4 worm cellular contexts compared by ENCODE assay signal in genomic region chrIII:10881996-10882395, ce11.
TF ChIP-seq lines count a peak whose summit lies in the region.

No protein-coding gene starts in this region.

TF ChIP-seq in whole organism, L1 larva, 84 proteins besides CTCF, POLR2A, EP300 and RAD21 (continued from another document and continues in another):
- TF ChIP-seq grh-1 (GFP tag; IDR thresholded peaks at IDR 0.05; lab: Robert Waterston, UW), result peak; percentile 22; the same call in 1 of the 2 replicates
- TF ChIP-seq lin-14 (GFP tag; optimal IDR thresholded peaks at IDR 0.05; lab: Kevin White, UChicago), result no peak
- TF ChIP-seq hlh-4 (tag; optimal IDR thresholded peaks at IDR 0.05; lab: Kevin White, UChicago), result no peak
- no peak for TF ChIP-seq zip-4 (GFP tag; optimal IDR thresholded peaks at IDR 0.05; lab: Kevin White, UChicago)
- TF ChIP-seq lsy-2 (tag; optimal IDR thresholded peaks at IDR 0.05; lab: Kevin White, UChicago), result peak; percentile 82 to 84
- no peak for TF ChIP-seq efl-3 (GFP tag; optimal IDR thresholded peaks at IDR 0.05; lab: Kevin White, UChicago)
- TF ChIP-seq sptf-1 (tag; optimal IDR thresholded peaks at IDR 0.05; lab: Kevin White, UChicago), result no peak
- peak; percentile 2 for TF ChIP-seq vab-15 (tag; optimal IDR thresholded peaks at IDR 0.05; lab: Kevin White, UChicago)
- TF ChIP-seq nhr-76 (tag; optimal IDR thresholded peaks at IDR 0.05; lab: Kevin White, UChicago), result no peak
- no peak for TF ChIP-seq unc-98 (GFP tag; IDR thresholded peaks at IDR 0.05; lab: Robert Waterston, UW)
- TF ChIP-seq C04F5.9 (tag; optimal IDR thresholded peaks at IDR 0.05; lab: Kevin White, UChicago), result peak; percentile 13
- TF ChIP-seq nhr-20 (tag; optimal IDR thresholded peaks at IDR 0.05; lab: Kevin White, UChicago), result no peak
- TF ChIP-seq dpl-1 (GFP tag; optimal IDR thresholded peaks at IDR 0.05; lab: Kevin White, UChicago), result peak; percentile 68 to 78 (median 77)
- TF ChIP-seq pqm-1 (tag; optimal IDR thresholded peaks at IDR 0.05; lab: Kevin White, UChicago), result no peak
- TF ChIP-seq nhr-12 (tag; optimal IDR thresholded peaks at IDR 0.05; lab: Kevin White, UChicago), result no peak
- peak; percentile 35 for TF ChIP-seq jun-1 (tag; optimal IDR thresholded peaks at IDR 0.05; lab: Kevin White, UChicago)
- peak; percentile 37 for TF ChIP-seq snpc-4 (tag; optimal IDR thresholded peaks at IDR 0.05; lab: Kevin White, UChicago)
- peak; percentile 46 for TF ChIP-seq lin-13 (GFP tag; optimal IDR thresholded peaks at IDR 0.05; lab: Kevin White, UChicago)
- TF ChIP-seq ceh-8 (GFP tag; optimal IDR thresholded peaks at IDR 0.05; lab: Kevin White, UChicago), result no peak
- peak; percentile 49 to 74 (median 72) for TF ChIP-seq ceh-82 (tag; optimal IDR thresholded peaks at IDR 0.05; lab: Kevin White, UChicago)
- peak; percentile 87 for TF ChIP-seq nhr-85 (tag; lab: Kevin White, UChicago)
- TF ChIP-seq elt-3 (tag; optimal IDR thresholded peaks at IDR 0.05; lab: Kevin White, UChicago), result peak in 2 of 6 experiments; percentile 35 to 36
- peak; percentile 79 for TF ChIP-seq swsn-7 (tag; optimal IDR thresholded peaks at IDR 0.05; lab: Kevin White, UChicago)
- TF ChIP-seq ceh-63 (GFP tag; optimal IDR thresholded peaks at IDR 0.05; lab: Kevin White, UChicago), result no peak
- TF ChIP-seq nhr-237 (tag; optimal IDR thresholded peaks at IDR 0.05; lab: Kevin White, UChicago), result peak; percentile 17
- TF ChIP-seq lir-3 (tag; optimal IDR thresholded peaks at IDR 0.05; lab: Kevin White, UChicago; ENCODE audit: poor library complexity), result no peak
- TF ChIP-seq irx-1 (tag; optimal IDR thresholded peaks at IDR 0.05; lab: Kevin White, UChicago), result peak; percentile 73
- peak; percentile 85 for TF ChIP-seq lin-15B (tag; optimal IDR thresholded peaks at IDR 0.05; lab: Kevin White, UChicago)
- no peak for TF ChIP-seq ces-1 (GFP tag; optimal IDR thresholded peaks at IDR 0.05; lab: Kevin White, UChicago)
- TF ChIP-seq nhr-77 (tag; optimal IDR thresholded peaks at IDR 0.05; lab: Kevin White, UChicago), result peak; percentile 56
- no peak for TF ChIP-seq ets-5 (GFP tag; IDR thresholded peaks at IDR 0.05; lab: Robert Waterston, UW)
- no peak for TF ChIP-seq hlh-17 (GFP tag; optimal IDR thresholded peaks at IDR 0.05; lab: Kevin White, UChicago; ENCODE audit: borderline replicate concordance)
- peak; percentile 47 for TF ChIP-seq fkh-8 (tag; optimal IDR thresholded peaks at IDR 0.05; lab: Kevin White, UChicago)

TF ChIP-seq in whole organism, L2 larva, 48 proteins besides CTCF, POLR2A, EP300 and RAD21 (continued from another document):
- TF ChIP-seq lsy-2 (tag; optimal IDR thresholded peaks at IDR 0.05; lab: Kevin White, UChicago) (peak; percentile 59 to 84), Y55F3AM.14 (GFP tag; optimal IDR thresholded peaks at IDR 0.05; lab: Kevin White, UChicago) (no peak), nhr-25 (tag; optimal IDR thresholded peaks at IDR 0.05; lab: Kevin White, UChicago) (peak; percentile 58), mab-5 (tag; optimal IDR thresholded peaks at IDR 0.05; lab: Kevin White, UChicago) (peak; percentile 40), C34F6.9 (tag; optimal IDR thresholded peaks at IDR 0.05; lab: Kevin White, UChicago) (peak; percentile 86), unc-39 (tag; optimal IDR thresholded peaks at IDR 0.05; lab: Kevin White, UChicago) (no peak), nhr-6 (tag; optimal IDR thresholded peaks at IDR 0.05; lab: Kevin White, UChicago) (peak; percentile 74), nhr-10 (tag; optimal IDR thresholded peaks at IDR 0.05; lab: Kevin White, UChicago) (no peak)

TF ChIP-seq in whole organism, L3 larva, 47 proteins besides CTCF, POLR2A, EP300 and RAD21 (continued from another document):
- TF ChIP-seq elt-1 (tag; optimal IDR thresholded peaks at IDR 0.05; lab: Kevin White, UChicago) (no peak), unc-39 (tag; optimal IDR thresholded peaks at IDR 0.05; lab: Kevin White, UChicago) (no peak), nhr-28 (tag; optimal IDR thresholded peaks at IDR 0.05; lab: Kevin White, UChicago) (no peak), hmg-11 (tag; optimal IDR thresholded peaks at IDR 0.05; lab: Kevin White, UChicago) (peak; percentile 43), lin-39 (tag; optimal IDR thresholded peaks at IDR 0.05; lab: Kevin White, UChicago) (peak; percentile 3), nhr-23 (tag; optimal IDR thresholded peaks at IDR 0.05; lab: Kevin White, UChicago) (peak; percentile 59), fkh-10 (GFP tag; optimal IDR thresholded peaks at IDR 0.05; lab: Kevin White, UChicago) (no peak), ceh-82 (tag; optimal IDR thresholded peaks at IDR 0.05; lab: Kevin White, UChicago) (no peak), mdl-1 (tag; optimal IDR thresholded peaks at IDR 0.05; lab: Kevin White, UChicago) (no peak), ceh-28 (tag; optimal IDR thresholded peaks at IDR 0.05; lab: Kevin White, UChicago) (no peak), nhr-11 (tag; optimal IDR thresholded peaks at IDR 0.05; lab: Kevin White, UChicago) (no peak), nhr-43 (tag; optimal IDR thresholded peaks at IDR 0.05; lab: Kevin White, UChicago; ENCODE audit: poor library complexity, severe bottlenecking) (no peak), pha-4 (tag; optimal IDR thresholded peaks at IDR 0.05; lab: Kevin White, UChicago) (peak; percentile 78), sea-2 (GFP tag; optimal IDR thresholded peaks at IDR 0.05; lab: Kevin White, UChicago) (no peak), egl-5 (tag; optimal IDR thresholded peaks at IDR 0.05; lab: Kevin White, UChicago) (peak; percentile 40), aly-2 (tag; optimal IDR thresholded peaks at IDR 0.05; lab: Kevin White, UChicago) (no peak), ztf-4 (tag; optimal IDR thresholded peaks at IDR 0.05; lab: Kevin White, UChicago) (no peak), ceh-9 (tag; optimal IDR thresholded peaks at IDR 0.05; lab: Kevin White, UChicago) (no peak), mml-1 (tag; optimal IDR thresholded peaks at IDR 0.05; lab: Kevin White, UChicago) (no peak), ZK546.5 (tag; optimal IDR thresholded peaks at IDR 0.05; lab: Kevin White, UChicago) (no peak), elt-3 (tag; optimal IDR thresholded peaks at IDR 0.05; lab: Kevin White, UChicago) (no peak), egl-27 (tag; optimal IDR thresholded peaks at IDR 0.05; lab: Kevin White, UChicago) (no peak), nhr-25 (tag; optimal IDR thresholded peaks at IDR 0.05; lab: Kevin White, UChicago) (peak; percentile 28), ama-1 (optimal IDR thresholded peaks at IDR 0.05; lab: Kevin White, UChicago) (no peak), ztf-11 (tag; optimal IDR thresholded peaks at IDR 0.05; lab: Kevin White, UChicago) (no peak), nhr-77 (tag; optimal IDR thresholded peaks at IDR 0.05; lab: Kevin White, UChicago) (no peak), nhr-67 (tag; optimal IDR thresholded peaks at IDR 0.05; lab: Kevin White, UChicago) (no peak)

TF ChIP-seq in whole organism, L4 larva, 104 proteins besides CTCF, POLR2A, EP300 and RAD21 (continued from another document):
- peak; percentile 53 for TF ChIP-seq dve-1 (tag; optimal IDR thresholded peaks at IDR 0.05; lab: Kevin White, UChicago; ENCODE audit: insufficient read depth)
- no peak for TF ChIP-seq nhr-237 (tag; optimal IDR thresholded peaks at IDR 0.05; lab: Kevin White, UChicago)
- no peak for TF ChIP-seq F26F4.8 (GFP tag; conservative IDR thresholded peaks at IDR 0.05; lab: Robert Waterston, UW)
- peak; percentile 8 for TF ChIP-seq rbr-2 (tag; optimal IDR thresholded peaks at IDR 0.05; lab: Kevin White, UChicago)
- TF ChIP-seq daf-19 (GFP tag; conservative IDR thresholded peaks at IDR 0.05; lab: Robert Waterston, UW), result no peak
- no peak for TF ChIP-seq hif-1 (tag; optimal IDR thresholded peaks at IDR 0.05; lab: Kevin White, UChicago)
- no peak for TF ChIP-seq skn-1 (tag; optimal IDR thresholded peaks at IDR 0.05; lab: Kevin White, UChicago)
- TF ChIP-seq lir-3 (tag; optimal IDR thresholded peaks at IDR 0.05; lab: Kevin White, UChicago), result no peak
- peak; percentile 51 for TF ChIP-seq hlh-30 (tag; optimal IDR thresholded peaks at IDR 0.05; lab: Kevin White, UChicago; ENCODE audit: insufficient read depth)
- no peak for TF ChIP-seq zag-1 (tag; optimal IDR thresholded peaks at IDR 0.05; lab: Kevin White, UChicago)
- TF ChIP-seq mep-1 (tag; optimal IDR thresholded peaks at IDR 0.05; lab: Kevin White, UChicago), result peak; percentile 55
- TF ChIP-seq unc-62 (GFP tag; optimal IDR thresholded peaks at IDR 0.05 in 1 of 2; lab: Kevin White, UChicago), result peak in 1 of 2 experiments; percentile 24
- no peak for TF ChIP-seq unc-62 (tag; optimal IDR thresholded peaks at IDR 0.05; lab: Kevin White, UChicago)
- TF ChIP-seq unc-130 (GFP tag; optimal IDR thresholded peaks at IDR 0.05; lab: Kevin White, UChicago), result no peak
- TF ChIP-seq php-3 (GFP tag; IDR thresholded peaks at IDR 0.05; lab: Robert Waterston, UW), result no peak
- no peak for TF ChIP-seq zfp-2 (tag; optimal IDR thresholded peaks at IDR 0.05; lab: Kevin White, UChicago)
- no peak for TF ChIP-seq lin-13 (GFP tag; optimal IDR thresholded peaks at IDR 0.05; lab: Kevin White, UChicago)
- TF ChIP-seq ztf-7 (tag; optimal IDR thresholded peaks at IDR 0.05; lab: Kevin White, UChicago), result peak; percentile 42
- no peak for TF ChIP-seq lim-7 (GFP tag; IDR thresholded peaks at IDR 0.05; lab: Robert Waterston, UW)
- TF ChIP-seq snpc-1.2 (GFP tag; IDR thresholded peaks at IDR 0.05; lab: Robert Waterston, UW), result no peak
- no peak for TF ChIP-seq mes-2 (tag; optimal IDR thresholded peaks at IDR 0.05; lab: Kevin White, UChicago; ENCODE audit: poor library complexity, severe bottlenecking)
- no peak for TF ChIP-seq daf-12 (tag; optimal IDR thresholded peaks at IDR 0.05; lab: Kevin White, UChicago)
- no peak for TF ChIP-seq nhr-41 (GFP tag; IDR thresholded peaks at IDR 0.05; lab: Robert Waterston, UW)
- no peak for TF ChIP-seq ceh-44 (GFP tag; IDR thresholded peaks at IDR 0.05; lab: Robert Waterston, UW)
- no peak for TF ChIP-seq lin-29 (GFP tag; IDR thresholded peaks at IDR 0.05; lab: Robert Waterston, UW)
- no peak for TF ChIP-seq nhr-48 (tag; optimal IDR thresholded peaks at IDR 0.05; lab: Kevin White, UChicago)
- TF ChIP-seq mdl-1 (tag; optimal IDR thresholded peaks at IDR 0.05; lab: Kevin White, UChicago), result no peak
- no peak for TF ChIP-seq madf-9 (GFP tag; conservative IDR thresholded peaks at IDR 0.05; lab: Robert Waterston, UW)
- TF ChIP-seq dpl-1 (GFP tag; optimal IDR thresholded peaks at IDR 0.05; lab: Kevin White, UChicago), result peak; percentile 67
- TF ChIP-seq F37D6.2 (tag; optimal IDR thresholded peaks at IDR 0.05; lab: Kevin White, UChicago), result no peak
- TF ChIP-seq nhr-77 (tag; optimal IDR thresholded peaks at IDR 0.05; lab: Kevin White, UChicago), result peak; percentile 38
- no peak for TF ChIP-seq nhr-102 (tag; optimal IDR thresholded peaks at IDR 0.05; lab: Kevin White, UChicago)
- TF ChIP-seq lin-38 (GFP tag; IDR thresholded peaks at IDR 0.05; lab: Robert Waterston, UW), result peak; percentile 98
- TF ChIP-seq pha-4 (GFP tag; IDR thresholded peaks at IDR 0.05; lab: Robert Waterston, UW), result no peak
- TF ChIP-seq pha-4 (tag; optimal IDR thresholded peaks at IDR 0.05; lab: Kevin White, UChicago), result peak; percentile 9
- no peak for TF ChIP-seq hlh-11 (tag; optimal IDR thresholded peaks at IDR 0.05; lab: Kevin White, UChicago)
- no peak for TF ChIP-seq ceh-62 (tag; optimal IDR thresholded peaks at IDR 0.05; lab: Kevin White, UChicago)
- no peak for TF ChIP-seq aly-2 (tag; optimal IDR thresholded peaks at IDR 0.05; lab: Kevin White, UChicago)
- TF ChIP-seq Y75B8A.6 (GFP tag; IDR thresholded peaks at IDR 0.05; lab: Robert Waterston, UW), result no peak
- no peak for TF ChIP-seq nhr-42 (GFP tag; IDR thresholded peaks at IDR 0.05; lab: Robert Waterston, UW)
- no peak for TF ChIP-seq mxl-2 (GFP tag; conservative IDR thresholded peaks at IDR 0.05; lab: Robert Waterston, UW)
- TF ChIP-seq lsy-2 (tag; optimal IDR thresholded peaks at IDR 0.05; lab: Kevin White, UChicago), result peak in 1 of 2 experiments; percentile 82
- peak; percentile 21 for TF ChIP-seq lin-15B (tag; optimal IDR thresholded peaks at IDR 0.05; lab: Kevin White, UChicago)
- TF ChIP-seq tag-97 (GFP tag; IDR thresholded peaks at IDR 0.05; lab: Robert Waterston, UW), result no peak
- TF ChIP-seq zip-2 (tag; optimal IDR thresholded peaks at IDR 0.05; lab: Kevin White, UChicago), result no peak
